Worm (Caenorhabditis elegans): ENCODE data around the gene R74.2.
A peak's percentile ranks its signal among the peaks of the same experiment; 100 is the strongest.

The R74.2 gene

DNA sequence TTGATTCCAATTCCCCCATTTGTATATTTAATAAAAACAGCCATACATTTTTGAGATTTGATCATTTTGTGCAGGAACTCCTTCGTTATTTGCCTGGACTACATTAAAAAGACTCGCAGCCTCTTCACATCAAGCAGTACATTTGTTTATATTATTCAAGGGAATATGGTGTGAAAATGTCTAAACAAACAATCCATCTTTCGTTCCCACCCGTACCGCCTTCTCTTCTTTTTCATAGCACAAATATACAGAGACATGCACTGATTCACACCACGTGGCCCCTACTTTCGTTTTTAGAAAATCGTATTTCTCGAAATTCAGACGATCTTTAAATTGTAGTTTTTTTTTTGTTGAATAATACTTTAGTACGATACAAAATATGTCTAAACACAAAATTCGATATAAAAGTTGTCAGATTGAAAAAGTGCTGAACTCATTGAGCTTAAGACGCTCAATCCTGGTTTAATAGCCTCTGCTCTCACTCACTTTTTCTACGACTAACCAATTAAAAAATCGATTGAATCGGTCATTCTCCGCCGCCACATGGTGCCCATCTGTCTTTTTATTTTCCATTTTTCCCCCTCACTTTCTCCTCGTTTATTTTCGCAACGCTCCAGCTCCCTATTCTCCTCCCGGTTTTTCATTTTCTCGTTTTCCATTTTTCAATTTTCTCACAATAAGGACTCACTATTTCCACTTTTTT lies 7.5 kb downstream of the R74.2 start:
- TF ChIP-seq ama-1 (optimal IDR thresholded peaks at IDR 0.05) (peak; percentile 82), hlh-6 (tag; optimal IDR thresholded peaks at IDR 0.05) (no peak), hlh-8 (tag; optimal IDR thresholded peaks at IDR 0.05) (peak; percentile 94), che-1 (tag; optimal IDR thresholded peaks at IDR 0.05) (no peak), pros-1 (tag; optimal IDR thresholded peaks at IDR 0.05) (no peak)

DNA sequence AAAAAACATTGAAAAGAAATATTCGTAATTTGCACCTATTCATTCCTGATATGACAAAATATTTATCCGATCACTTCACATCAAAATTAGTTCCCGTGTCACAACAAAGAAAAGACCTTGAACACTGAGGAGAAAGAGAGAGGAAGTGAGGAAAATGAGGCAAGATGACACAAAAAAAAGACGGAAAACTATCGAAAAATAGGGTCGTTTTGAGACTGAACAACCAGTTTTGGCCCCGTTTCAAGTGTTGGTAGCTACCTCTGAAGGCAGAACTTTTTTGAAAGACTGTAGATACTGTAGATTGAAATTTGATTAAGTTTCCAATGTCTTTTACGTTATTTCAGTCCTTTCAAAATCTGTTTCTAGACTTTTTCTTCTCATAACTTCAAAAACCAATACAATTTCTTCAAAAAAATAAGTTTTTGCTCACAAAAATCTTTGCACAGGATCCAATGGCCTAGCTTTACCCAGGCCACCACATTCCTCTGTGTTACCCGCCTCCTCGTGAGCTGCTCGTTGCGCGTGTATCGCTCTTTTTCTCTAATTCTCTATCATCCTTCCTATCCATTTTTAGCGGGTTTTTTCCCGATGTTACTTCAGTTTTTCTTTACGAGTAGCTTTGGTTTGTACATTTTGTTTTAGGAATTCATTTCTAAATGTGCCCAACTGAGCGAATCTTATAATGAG lies 8.5 kb downstream of the R74.2 start:
- peak; percentile 78 for TF ChIP-seq mec-3 (tag; optimal IDR thresholded peaks at IDR 0.05; ENCODE audit: borderline replicate concordance)
- peak; percentile 67 for TF ChIP-seq nfya-1 (tag; optimal IDR thresholded peaks at IDR 0.05)
- TF ChIP-seq ceh-14 (tag; optimal IDR thresholded peaks at IDR 0.05): peak; percentile 19
- TF ChIP-seq Y22D7AL.16 (tag; optimal IDR thresholded peaks at IDR 0.05): no peak
- TF ChIP-seq fkh-10 (GFP tag; optimal IDR thresholded peaks at IDR 0.05): no peak
- TF ChIP-seq K02D7.2 (tag; optimal IDR thresholded peaks at IDR 0.05): no peak
- TF ChIP-seq hlh-8 (tag; optimal IDR thresholded peaks at IDR 0.05): peak; percentile 33
- TF ChIP-seq ceh-19 (GFP tag; optimal IDR thresholded peaks at IDR 0.05): no peak
- peak; percentile 71 for TF ChIP-seq ets-4 (tag; optimal IDR thresholded peaks at IDR 0.05)
- TF ChIP-seq hlh-30 (tag; optimal IDR thresholded peaks at IDR 0.05; ENCODE audit: insufficient read depth): peak; percentile 93
- peak; percentile 51 for TF ChIP-seq ref-2 (tag; optimal IDR thresholded peaks at IDR 0.05)
- peak; percentile 61 for TF ChIP-seq lim-6 (tag; optimal IDR thresholded peaks at IDR 0.05)
- peak; percentile 47 for TF ChIP-seq unc-42 (tag; optimal IDR thresholded peaks at IDR 0.05)
- peak; percentile 28 for TF ChIP-seq ceh-34 (tag; optimal IDR thresholded peaks at IDR 0.05)
- TF ChIP-seq rnt-1 (tag; optimal IDR thresholded peaks at IDR 0.05): peak; percentile 64
- peak; percentile 69 for TF ChIP-seq tbx-7 (tag; optimal IDR thresholded peaks at IDR 0.05)
- no peak for TF ChIP-seq nhr-11 (tag; optimal IDR thresholded peaks at IDR 0.05)
- TF ChIP-seq ceh-2 (tag; optimal IDR thresholded peaks at IDR 0.05): peak; percentile 85
- peak; percentile 81 for TF ChIP-seq tbx-2 (tag; optimal IDR thresholded peaks at IDR 0.05)
- no peak for TF ChIP-seq lin-11 (tag; optimal IDR thresholded peaks at IDR 0.05)
- peak; percentile 41 for TF ChIP-seq F13H6.1 (tag; optimal IDR thresholded peaks at IDR 0.05)
- TF ChIP-seq odd-2 (tag; optimal IDR thresholded peaks at IDR 0.05): no peak
- TF ChIP-seq sdc-2 (tag; optimal IDR thresholded peaks at IDR 0.05): peak; percentile 19
- no peak for TF ChIP-seq C38D4.7 (GFP tag; optimal IDR thresholded peaks at IDR 0.05)
- peak; percentile 89 for TF ChIP-seq ceh-31 (tag; optimal IDR thresholded peaks at IDR 0.05)
- peak; percentile 34 for TF ChIP-seq elt-2 (tag; optimal IDR thresholded peaks at IDR 0.05)
- TF ChIP-seq C08G9.2 (tag; optimal IDR thresholded peaks at IDR 0.05): peak; percentile 89
- TF ChIP-seq fkh-6 (tag; optimal IDR thresholded peaks at IDR 0.05): peak; percentile 74
- peak; percentile 53 for TF ChIP-seq ceh-18 (tag; optimal IDR thresholded peaks at IDR 0.05)
- TF ChIP-seq ceh-48 (tag; optimal IDR thresholded peaks at IDR 0.05): no peak
- TF ChIP-seq zip-5 (tag; optimal IDR thresholded peaks at IDR 0.05): peak; percentile 75
- peak; percentile 31 for TF ChIP-seq pax-1 (tag; optimal IDR thresholded peaks at IDR 0.05)
- peak; percentile 51 for TF ChIP-seq unc-55 (GFP tag; optimal IDR thresholded peaks at IDR 0.05)

DNA sequence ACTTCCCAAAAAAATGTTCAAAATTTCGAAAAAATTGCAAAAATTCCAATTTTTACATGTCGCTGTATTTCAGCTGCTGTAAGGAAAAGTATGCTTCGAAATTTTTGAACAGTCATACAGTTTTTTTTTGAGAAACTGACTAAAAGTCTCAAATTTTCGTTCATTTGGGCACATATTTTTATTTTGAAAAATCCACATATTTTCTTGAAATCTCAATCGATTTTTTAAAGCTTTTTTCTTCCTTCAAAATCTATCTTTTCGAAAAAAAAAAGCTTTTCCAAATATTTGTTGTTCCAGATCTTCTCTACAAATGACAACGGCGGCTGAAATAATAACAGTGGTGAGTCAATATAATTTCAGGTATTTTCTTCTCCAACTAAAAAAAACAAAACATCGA lies 9.0 kb downstream of the R74.2 start, which contains the start of gene asd-1:
asd-1 (plus strand) TSS at position 298 of the 397 bp plus-strand sequence.
- TF ChIP-seq tbx-2 (tag; optimal IDR thresholded peaks at IDR 0.05) (no peak), ceh-2 (tag; optimal IDR thresholded peaks at IDR 0.05) (no peak), ceh-22 (tag; optimal IDR thresholded peaks at IDR 0.05) (no peak), ceh-31 (tag; optimal IDR thresholded peaks at IDR 0.05) (no peak), ceh-14 (tag; optimal IDR thresholded peaks at IDR 0.05) (no peak), npax-4 (tag; optimal IDR thresholded peaks at IDR 0.05) (no peak), hlh-6 (tag; optimal IDR thresholded peaks at IDR 0.05) (no peak), gmeb-2 (tag; optimal IDR thresholded peaks at IDR 0.05) (no peak), F13H6.1 (tag; optimal IDR thresholded peaks at IDR 0.05) (no peak), ztf-16 (tag; optimal IDR thresholded peaks at IDR 0.05) (no peak), ceh-45 (GFP tag; IDR thresholded peaks at IDR 0.05) (no peak), dmd-4 (tag; optimal IDR thresholded peaks at IDR 0.05; ENCODE audit: borderline replicate concordance) (no peak), ceh-24 (tag; optimal IDR thresholded peaks at IDR 0.05) (no peak), unc-42 (tag; optimal IDR thresholded peaks at IDR 0.05) (no peak), pax-1 (tag; optimal IDR thresholded peaks at IDR 0.05) (no peak), hlh-13 (GFP tag; optimal IDR thresholded peaks at IDR 0.05) (no peak), dve-1 (tag; optimal IDR thresholded peaks at IDR 0.05) (no peak), eyg-1 (tag; optimal IDR thresholded peaks at IDR 0.05) (no peak), C38D4.7 (GFP tag; optimal IDR thresholded peaks at IDR 0.05) (no peak), ceh-30 (tag; optimal IDR thresholded peaks at IDR 0.05) (no peak)

Data from whole organism, late embryonic.